Fruit fly (Drosophila melanogaster): ENCODE results near the gene Pus1.

Pus1 gene

DNA sequence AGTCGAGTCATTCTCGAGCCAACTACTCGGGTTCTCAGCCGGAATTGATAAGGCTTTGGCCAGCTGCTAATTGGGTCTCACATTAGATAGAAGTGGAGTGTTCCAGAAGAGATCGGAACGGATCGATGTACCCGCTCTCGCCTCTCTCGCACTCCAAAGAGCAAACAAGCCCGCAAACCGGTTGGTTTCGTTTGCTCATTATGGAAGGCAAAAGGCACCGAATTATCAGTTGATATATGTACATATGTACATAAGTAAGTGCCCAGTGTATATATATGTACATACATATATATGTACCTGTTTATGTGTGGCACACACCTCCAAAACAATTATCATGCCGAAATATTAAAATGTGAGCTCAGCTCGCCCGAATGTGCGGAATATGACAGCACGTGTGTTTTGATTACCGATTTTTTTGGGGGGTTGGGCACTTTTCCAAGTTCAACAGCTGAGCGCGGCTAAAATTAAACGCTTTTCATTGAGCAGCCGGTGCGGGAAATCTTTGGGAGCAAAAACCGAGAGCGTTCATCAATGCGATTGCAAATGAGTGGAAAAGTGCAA is 36.7 kb downstream of the Pus1 start:
- TF ChIP-seq CTCF (optimal IDR thresholded peaks at IDR 0.05) (no peak), CG8478 (optimal IDR thresholded peaks at IDR 0.05) (no peak)

DNA sequence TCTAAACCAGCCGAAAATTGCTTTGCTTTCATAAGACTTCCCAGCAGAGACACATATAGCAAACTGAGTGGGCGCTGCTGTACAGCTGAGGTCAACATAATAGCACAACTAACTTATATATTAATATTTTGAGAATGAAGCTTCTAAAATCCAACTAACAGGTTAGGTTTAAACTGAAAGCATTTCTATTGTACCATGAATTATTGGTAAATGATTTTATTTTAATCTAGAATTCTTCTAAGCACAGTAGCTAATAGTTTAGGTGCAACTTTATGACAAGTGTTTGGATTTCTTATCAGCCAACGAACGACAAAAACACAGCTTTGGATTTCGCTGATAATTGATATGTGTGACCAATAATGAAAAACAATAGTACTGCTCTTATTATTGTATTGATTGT is 37.4 kb downstream of the Pus1 start:
- TF ChIP-seq CTCF (optimal IDR thresholded peaks at IDR 0.05) (no peak), CG8478 (optimal IDR thresholded peaks at IDR 0.05) (no peak)

DNA sequence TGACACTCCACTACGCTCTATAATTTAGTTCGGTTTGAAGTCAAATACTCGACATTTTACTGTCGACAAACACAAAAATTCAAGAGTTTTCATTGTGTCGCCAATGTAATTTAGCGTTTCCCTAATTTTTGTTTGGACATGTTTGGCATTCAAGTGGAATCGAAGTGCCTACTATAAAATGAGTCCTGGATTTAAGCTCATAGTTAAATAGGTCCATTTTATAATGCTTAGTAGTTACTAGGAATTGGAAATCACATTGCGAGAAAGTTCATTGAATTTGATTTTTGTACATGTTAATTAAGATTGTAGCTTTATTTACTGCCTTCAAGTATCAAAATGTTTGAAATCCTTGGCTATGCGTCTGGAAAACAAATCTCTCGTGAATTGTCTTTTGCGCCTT is 38.2 kb downstream of the Pus1 start, which contains the start of gene att-ORFB:
att-ORFB (minus strand) TSS at position 101 of the 400 bp plus-strand sequence.
- TF ChIP-seq CTCF (optimal IDR thresholded peaks at IDR 0.05) (no peak), CG8478 (optimal IDR thresholded peaks at IDR 0.05) (no peak)

DNA sequence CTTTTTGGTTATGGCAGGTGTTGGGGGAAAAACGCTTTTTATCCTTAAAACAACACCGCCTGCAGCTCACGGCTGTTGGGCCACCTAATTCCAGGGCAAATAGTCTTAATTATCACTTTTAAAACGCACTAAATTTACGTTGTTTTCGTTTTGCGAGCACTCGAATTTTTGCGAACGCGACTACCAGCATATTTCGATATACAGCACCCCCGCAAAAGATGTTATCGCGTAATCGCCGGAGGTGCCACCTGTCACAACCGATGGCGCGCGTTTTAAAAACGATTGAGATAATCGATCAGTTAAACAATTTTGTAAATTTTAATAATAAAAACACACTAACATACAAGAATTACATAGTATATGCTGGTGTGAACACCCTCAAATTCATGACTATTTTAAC is 40.4 kb downstream of the Pus1 start, which contains the start of gene Stat92E:
Stat92E (minus strand) TSS at position 219 of the 400 bp plus-strand sequence.
- TF ChIP-seq CG8478 (optimal IDR thresholded peaks at IDR 0.05) (no peak), CTCF (optimal IDR thresholded peaks at IDR 0.05) (no peak)

DNA sequence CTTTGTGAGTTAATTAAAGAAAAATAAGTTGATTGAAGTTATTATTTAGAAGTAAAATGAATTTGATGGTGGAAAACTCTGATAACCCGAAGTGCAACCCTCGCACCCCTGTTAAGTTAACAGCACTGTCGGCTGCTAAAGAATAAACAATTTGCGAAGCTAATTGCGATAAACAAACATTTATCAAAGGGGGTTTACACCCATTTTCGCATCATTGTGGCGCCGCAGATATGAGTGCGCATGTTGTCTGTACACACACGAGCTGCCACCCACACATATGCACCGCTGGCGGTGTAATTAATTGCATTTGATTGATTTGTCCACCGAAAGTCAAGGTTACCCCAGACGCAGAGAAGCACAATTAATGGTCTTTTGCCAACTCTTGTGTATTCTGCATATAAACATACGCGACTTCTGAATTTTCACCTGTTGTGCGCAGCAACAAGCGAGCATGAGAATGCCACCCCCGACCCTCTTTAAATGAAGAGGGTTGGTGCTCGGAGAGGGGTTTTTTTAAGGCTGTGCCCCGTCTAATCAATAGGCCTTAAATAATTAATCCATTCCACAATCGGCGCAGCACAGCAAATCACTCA is 40.9 kb downstream of the Pus1 start:
- no peak for TF ChIP-seq CG8478 (optimal IDR thresholded peaks at IDR 0.05)
- no peak for TF ChIP-seq CTCF (optimal IDR thresholded peaks at IDR 0.05)

DNA sequence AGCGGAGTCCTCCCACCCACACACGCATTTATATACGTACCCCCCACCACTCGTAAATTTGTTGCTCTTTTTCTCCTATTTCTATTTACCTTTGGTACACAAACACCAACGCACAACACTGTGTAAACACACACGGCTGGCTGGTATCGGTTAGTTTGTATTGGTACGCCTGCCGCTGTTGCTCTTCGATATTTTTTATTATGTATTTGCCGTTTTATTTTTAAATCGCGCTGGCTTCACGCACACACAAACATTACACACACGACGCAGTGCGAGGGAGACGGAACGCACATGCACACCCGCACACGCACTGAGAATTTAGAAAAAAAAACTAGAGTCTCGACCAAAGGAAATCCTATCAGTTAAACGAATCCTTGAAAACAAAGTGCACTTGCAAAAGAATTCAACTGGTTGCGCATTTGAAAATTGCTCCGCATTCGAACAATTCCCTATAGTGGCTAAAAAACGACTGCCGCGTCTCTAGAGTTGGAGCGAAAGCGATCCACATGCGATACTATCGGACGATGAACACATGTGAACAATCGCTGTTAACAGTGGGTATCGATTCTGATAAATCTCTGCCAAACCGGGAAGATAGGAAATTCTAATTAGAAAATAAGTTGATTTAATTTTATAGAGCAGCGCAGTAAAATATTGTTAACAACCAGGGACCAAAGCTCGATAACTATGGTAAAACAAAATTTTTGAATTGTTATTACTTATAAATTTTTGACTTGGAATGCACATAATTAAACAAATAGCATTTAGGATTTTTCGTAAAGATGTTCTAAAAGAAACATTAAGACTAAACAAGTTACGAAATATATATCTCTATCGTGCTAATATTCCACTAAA is 41.6 kb downstream of the Pus1 start:
- peak in 1 of 2 experiments; percentile 19 for TF ChIP-seq CTCF (optimal IDR thresholded peaks at IDR 0.05)
- TF ChIP-seq CG8478 (optimal IDR thresholded peaks at IDR 0.05), result no peak

DNA sequence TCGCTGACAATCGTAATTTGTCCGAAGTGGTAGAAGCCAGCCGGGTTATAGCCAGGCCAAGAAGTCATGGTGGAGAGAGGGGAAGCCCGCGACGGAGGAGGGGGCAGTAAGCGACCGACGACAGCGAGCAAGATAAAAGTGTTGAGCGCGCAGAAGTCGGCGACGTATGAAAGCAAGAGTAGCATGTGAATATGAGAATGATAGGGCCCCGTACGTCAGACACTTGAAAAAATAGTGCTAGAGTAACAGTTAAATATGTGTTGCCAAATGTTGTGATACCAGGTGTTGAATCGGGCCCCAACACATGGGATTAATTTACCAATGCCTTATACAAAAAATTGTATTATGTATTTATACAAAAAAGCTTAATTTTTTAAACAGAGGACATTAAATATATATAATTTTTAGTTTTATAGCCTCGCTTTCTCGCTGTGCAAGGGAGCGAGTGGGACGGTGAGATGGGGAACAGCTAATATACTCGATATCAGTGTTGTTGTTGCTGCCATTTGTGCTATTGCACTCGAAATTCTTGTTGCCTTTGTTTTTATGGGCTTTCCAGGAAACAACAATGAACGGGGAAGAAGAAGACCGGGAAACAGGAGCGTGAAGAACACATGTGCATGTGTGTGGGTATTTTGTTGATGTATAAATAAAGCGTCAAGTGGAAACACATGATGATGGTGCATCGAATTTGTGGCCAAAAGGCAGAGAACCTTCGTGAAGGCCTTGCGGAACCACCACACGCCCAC is 42.4 kb downstream of the Pus1 start:
- no peak for TF ChIP-seq CG8478 (optimal IDR thresholded peaks at IDR 0.05)
- TF ChIP-seq CTCF (optimal IDR thresholded peaks at IDR 0.05), result no peak

DNA sequence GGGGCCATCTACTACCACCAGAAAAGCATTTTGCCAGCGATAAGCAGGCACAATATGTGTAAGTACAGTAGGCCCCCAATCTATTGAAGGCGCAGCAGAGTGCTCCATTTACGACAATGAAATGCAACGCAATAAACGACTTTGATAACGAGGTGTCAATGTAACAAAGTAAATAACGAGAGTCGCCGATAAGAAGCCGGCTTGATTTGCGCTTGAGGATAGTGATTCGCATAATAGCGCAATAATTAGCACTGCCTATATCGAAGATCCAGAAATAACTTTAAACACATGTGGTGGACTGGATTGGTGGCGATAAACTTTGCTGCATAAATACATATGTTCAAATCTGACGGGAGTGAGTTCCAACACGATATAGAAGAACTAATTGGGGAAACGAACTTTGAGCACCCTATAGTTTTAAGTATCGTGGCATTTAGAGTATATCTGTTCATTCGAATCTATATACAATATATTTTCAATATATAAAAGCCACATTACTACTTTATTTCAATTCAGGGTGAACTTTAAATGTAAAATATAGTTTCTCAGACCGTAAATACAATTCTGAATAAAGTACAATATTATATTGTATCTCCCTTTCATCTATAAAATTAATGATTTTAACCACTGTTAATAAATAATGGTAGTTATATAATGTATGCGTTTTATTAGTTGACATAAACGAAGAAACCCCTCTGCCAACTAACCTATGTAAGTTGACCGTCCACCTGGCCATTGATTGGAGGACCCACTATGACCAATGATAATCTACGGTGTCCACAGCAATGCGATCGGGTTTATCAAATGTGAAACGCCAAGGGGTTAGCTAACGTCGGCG is 43.2 kb downstream of the Pus1 start:
- no peak for TF ChIP-seq CTCF (optimal IDR thresholded peaks at IDR 0.05)
- TF ChIP-seq CG8478 (optimal IDR thresholded peaks at IDR 0.05), result no peak

DNA sequence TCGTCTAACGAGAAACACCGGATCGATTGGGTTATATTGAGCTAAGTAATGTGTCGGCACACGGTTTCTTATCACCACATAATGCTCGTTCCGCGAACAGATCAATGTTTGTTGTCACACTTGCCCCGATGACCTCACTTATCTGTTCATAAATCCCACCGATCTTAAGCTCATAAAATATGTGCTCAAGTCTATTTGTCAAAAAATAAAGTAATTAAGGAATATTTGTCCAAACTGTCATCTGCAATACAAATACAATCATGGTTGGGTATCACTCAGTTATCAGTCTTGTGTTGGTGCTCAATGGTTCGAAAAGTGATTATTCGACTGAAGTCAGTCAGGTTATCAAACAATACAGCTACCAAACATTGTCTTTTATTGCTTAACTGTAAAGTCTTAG is 44.2 kb downstream of the Pus1 start:
- no peak for TF ChIP-seq CG8478 (optimal IDR thresholded peaks at IDR 0.05)
- no peak for TF ChIP-seq CTCF (optimal IDR thresholded peaks at IDR 0.05)

DNA sequence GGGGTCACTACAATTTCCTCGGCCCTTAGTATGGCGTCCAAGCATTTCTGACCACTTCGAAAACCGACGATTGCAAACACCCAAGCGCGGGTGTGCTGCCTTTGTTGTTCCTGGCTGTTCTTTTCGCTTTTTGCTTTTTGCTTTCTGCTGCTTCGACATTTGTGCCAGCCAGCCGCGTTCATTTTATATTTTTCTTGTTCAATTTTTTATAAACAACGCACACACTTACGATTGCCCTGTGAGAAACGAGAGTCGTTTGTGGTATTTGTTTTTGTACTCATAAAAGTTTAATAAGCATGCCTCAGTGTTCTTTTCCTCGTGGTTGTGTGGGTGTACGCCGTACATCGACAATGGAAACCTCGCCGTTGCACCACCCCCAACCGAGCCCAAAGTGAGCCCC is 44.7 kb downstream of the Pus1 start:
- TF ChIP-seq CTCF (optimal IDR thresholded peaks at IDR 0.05) (no peak), CG8478 (optimal IDR thresholded peaks at IDR 0.05) (no peak)

DNA sequence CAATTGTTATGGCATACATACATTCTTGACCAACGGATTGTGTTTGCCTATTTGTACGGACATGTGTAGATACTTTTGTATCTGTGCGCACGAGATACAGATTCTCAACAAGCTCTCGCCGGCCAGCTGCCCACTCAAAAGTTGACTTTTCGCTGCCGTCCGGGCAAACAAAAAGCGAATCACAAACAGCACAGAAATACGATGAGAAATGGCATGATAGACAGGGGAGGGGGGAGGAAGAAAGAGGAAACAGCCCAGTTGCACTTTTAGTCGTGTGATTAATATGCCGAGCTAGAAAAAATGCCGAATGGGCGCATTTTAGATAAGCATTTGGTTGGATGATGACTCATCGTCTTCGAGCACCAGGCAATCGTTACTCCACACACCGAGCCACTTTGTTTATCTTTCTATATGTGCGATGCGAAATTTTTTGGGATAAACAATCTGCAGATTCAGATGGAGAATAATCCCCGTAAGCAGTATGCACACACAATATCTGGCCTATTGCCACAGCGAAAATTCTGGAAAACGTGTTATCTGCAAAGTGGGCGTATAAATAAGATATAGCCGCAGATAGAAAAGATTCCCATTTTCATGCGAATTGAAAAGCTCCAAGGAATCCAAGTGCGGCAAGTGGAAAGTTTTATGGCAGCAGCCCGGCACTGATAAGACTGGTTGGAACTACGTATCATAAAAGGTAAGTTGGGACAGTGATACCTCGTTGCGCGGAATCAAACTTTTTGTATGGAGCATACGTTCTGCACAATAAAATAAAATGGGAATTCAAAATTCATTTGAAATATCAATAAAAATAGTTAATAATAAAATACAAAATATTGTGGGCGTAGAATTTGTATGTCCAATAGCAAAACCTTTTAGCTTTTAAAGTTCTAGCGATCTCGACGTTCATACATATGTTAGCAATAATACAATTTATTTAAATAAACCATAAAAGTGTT is 45.5 kb downstream of the Pus1 start:
- TF ChIP-seq CG8478 (optimal IDR thresholded peaks at IDR 0.05), result no peak
- no peak for TF ChIP-seq CTCF (optimal IDR thresholded peaks at IDR 0.05)

DNA sequence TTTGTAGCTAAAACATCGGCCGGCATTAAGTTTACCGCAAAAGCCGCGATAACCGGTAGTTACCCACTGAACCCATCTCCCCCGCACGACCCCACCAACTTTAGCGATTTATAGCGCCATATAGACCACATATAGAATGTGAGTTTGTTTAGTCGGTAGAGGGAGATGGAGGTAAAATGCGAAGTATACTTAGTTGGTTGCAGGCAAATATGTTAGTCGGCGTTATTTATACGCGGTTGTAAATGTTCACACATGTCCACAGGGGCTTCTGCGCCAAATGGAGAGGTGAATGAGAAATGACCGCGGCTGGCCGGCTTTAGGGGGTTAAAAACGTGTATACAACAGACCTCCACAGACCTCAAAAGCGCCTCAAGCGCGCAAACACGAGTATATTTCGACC is 46.8 kb downstream of the Pus1 start:
- TF ChIP-seq CG8478 (optimal IDR thresholded peaks at IDR 0.05), result no peak
- TF ChIP-seq CTCF (optimal IDR thresholded peaks at IDR 0.05), result no peak

DNA sequence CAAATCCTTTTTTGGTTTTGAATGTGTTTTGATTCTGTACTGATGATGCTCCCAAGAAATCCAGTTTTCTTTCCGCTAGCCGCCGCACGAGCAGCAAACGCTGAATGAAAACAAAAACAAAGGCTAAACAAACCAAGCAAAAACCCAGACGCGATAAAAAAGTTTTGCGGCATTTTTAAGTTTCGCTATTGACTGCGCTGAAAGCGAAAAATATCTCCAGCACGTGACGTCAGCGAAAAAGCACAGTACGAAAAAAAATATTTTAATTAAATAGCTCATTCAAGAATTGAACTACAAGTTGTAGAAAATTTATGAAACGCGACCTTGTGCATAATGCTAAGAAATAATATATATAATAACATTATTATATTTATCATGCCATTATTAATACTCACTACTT is 47.5 kb downstream of the Pus1 start:
- TF ChIP-seq CG8478 (optimal IDR thresholded peaks at IDR 0.05) (no peak), CTCF (optimal IDR thresholded peaks at IDR 0.05) (no peak)
